Fruit fly (Drosophila melanogaster) Kc167 (cell line): ENCODE results near the gene CG16820.
"Not testable (repeated sequence)": the region's sequence is repeated elsewhere in the genome, so short reads cannot be mapped to it uniquely, and the experiment has no call there.

Source experiments
- Myc ChIP-seq: fragments of >200 bp; optimal IDR thresholded peaks from 2 replicates; lab custom pipeline; 2017; ENCODE audit warnings: missing external identifiers
- Sin3A ChIP-seq: fragments of >200 bp; optimal IDR thresholded peaks from 2 replicates; lab custom pipeline; 2018; ENCODE audit warnings: missing external identifiers
- h ChIP-seq: fragments of >200 bp; optimal IDR thresholded peaks from 3 replicates; lab custom pipeline; 2018; ENCODE audit warnings: missing external identifiers
- insv ChIP-seq: fragments of >200 bp; optimal IDR thresholded peaks from 3 replicates; lab custom pipeline; 2018; ENCODE audit warnings: missing external identifiers
- psq ChIP-seq: fragments of >200 bp; optimal IDR thresholded peaks from 2 replicates; lab custom pipeline; 2017; ENCODE audit warnings: missing external identifiers
- ttk ChIP-seq: sonication (Bioruptor generic); optimal IDR thresholded peaks from 2 replicates; lab custom pipeline; 2017; ENCODE audit warnings: missing external identifiers

Gene CG16820

DNA sequence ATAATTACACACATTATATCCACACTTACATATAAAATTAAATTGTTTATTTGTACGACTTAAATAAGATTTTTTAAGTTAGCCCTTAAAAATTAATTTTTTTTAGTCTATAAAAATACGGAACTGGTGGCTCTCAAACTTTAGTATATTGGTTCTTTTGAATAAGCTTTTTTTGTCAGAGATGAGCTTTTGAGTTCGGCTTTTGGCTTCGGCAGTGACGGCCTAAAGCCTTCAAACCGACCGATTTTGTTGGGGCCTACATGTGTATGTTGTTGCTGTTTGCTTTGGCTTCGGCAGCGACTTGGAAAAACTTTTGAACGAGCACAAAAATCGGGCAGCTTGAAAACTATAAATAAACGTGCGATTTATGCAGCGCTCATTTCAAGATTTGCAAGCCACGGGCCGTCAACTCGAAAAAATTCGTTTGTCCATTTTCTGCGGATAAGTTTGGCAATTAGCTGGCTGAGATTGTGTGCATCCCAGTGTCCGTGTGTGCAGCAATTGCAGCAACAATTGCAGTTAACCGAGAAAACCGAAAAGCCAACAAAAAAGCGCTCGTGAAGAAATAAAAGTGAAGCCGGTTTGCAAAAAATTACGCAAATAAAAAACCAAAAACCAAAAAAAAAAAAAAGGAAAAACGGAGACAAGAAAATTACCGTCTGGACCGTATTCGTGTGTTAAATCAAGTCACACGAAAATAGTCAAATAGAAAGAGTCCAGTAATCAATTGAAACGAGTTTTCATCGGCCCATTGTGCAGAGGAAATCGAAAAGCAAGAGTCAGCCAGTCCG lies at the start of gene CG16820:
TSS of gene CG16820 (plus strand) at position 378 of the 791 bp plus-strand sequence.
- TF ChIP-seq ttk (lab: Kevin White, UChicago), result no peak
- no peak for TF ChIP-seq Myc (lab: Kevin White, UChicago)
- no peak for TF ChIP-seq h (lab: Kevin White, UChicago)
- TF ChIP-seq psq (lab: Kevin White, UChicago), result no peak
- no peak for TF ChIP-seq insv (lab: Kevin White, UChicago)
- no peak for TF ChIP-seq Sin3A (lab: Kevin White, UChicago)

dm6 chr2L:13202960-13203436 lies 43.0 kb upstream of the CG16820 start, which contains the start of gene CG16972:
TSS of gene CG16972 (minus strand) at chr2L:13203295.
- no peak for TF ChIP-seq insv (lab: Kevin White, UChicago)
- TF ChIP-seq psq (lab: Kevin White, UChicago), result no peak

DNA sequence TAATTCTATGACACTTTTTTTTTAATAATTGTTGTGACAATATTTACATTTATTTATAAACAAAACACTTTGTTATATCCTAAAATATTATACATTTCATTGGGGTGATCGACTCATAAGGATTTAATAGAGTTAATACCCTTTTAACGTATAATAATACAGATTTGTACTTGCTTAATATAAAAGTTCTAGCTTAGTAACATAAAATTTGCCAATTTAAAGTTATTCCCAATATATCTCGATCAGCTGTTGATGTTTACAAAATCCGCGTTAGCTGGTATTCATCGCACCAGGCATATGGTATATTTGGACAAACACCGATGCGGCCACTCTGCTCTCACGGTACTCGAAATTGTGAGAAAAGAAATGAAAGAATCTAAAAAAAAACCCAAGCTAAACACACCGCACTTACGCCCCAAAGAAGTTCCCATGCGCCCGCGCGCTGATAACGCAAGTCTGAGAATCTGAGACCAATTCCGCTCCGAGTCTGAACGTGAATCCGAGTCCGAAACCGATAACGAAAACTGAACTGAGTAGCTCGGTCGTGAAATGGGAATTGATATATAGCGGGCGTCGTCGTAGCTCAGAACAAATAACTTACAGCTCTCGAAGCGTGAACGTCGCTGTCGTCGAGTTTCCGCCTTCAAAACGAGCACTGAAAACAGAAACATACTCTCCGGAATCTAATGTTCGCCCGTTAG lies 42.4 kb upstream of the CG16820 start, which contains the start of gene Pect:
TSS of gene Pect (plus strand) at position 326 of the 701 bp plus-strand sequence.
- no peak for TF ChIP-seq psq (lab: Kevin White, UChicago)
- TF ChIP-seq ttk (lab: Kevin White, UChicago), result no peak
- TF ChIP-seq h (lab: Kevin White, UChicago), result no peak
- no peak for TF ChIP-seq Myc (lab: Kevin White, UChicago)

- TF ChIP-seq Sin3A (lab: Kevin White, UChicago) (no peak), insv (lab: Kevin White, UChicago) (no peak), h (lab: Kevin White, UChicago) (no peak), ttk (lab: Kevin White, UChicago) (no peak), Myc (lab: Kevin White, UChicago) (no peak), psq (lab: Kevin White, UChicago) (no peak)
These were observed 41.9 kb upstream of the CG16820 start for dm6 chr2L:13204151-13204550.

DNA sequence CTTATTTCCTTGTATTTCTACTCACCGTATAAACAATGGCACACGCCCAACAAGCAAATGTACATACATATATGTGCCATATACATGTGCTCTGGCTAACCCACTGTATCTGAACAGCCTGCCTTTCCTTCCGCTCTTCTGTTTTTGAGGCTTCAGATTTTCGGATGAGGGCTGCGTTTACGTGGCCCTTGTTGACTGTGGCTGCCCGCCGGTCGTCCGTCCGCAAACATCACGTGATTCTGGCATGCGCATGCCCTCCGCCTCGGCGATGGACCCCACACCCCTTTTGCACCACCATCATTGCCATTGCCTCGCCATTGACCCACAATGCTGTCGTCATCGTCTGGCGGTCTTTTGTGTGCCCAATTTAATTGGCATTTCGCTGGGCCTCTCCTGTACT lies 40.8 kb upstream of the CG16820 start:
- TF ChIP-seq Sin3A (lab: Kevin White, UChicago) (no peak), ttk (lab: Kevin White, UChicago) (no peak), psq (lab: Kevin White, UChicago) (no peak), insv (lab: Kevin White, UChicago) (no peak)

DNA sequence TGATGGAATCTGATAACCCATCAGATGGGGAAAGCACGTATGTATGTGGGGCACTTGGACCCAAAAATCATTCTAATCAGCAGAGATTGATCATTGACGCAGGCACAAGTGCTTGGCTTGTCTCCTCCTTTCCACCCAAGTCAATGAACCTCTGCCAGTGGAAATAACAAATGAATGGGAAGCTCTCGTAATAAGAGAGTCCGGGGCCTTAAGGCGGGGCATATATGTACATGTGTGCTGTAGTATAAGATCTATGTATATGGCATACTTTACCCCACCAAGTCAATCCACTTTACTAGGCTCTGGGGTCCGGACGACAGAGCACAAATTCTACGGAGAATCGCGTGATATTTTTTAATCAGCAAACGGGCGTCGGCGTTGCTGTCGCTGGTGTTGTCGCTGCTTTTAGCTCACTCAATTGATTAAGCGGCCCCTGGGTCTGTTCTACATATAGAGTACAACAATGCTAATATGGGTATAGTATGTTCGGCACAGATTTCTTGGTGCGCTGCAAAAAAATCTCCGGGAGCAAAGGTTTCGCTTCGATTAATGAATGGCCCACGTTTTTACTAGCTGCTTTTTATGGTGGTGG lies 39.9 kb upstream of the CG16820 start:
- TF ChIP-seq psq (lab: Kevin White, UChicago) (no peak), h (lab: Kevin White, UChicago) (no peak), insv (lab: Kevin White, UChicago) (no peak), ttk (lab: Kevin White, UChicago) (no peak)

DNA sequence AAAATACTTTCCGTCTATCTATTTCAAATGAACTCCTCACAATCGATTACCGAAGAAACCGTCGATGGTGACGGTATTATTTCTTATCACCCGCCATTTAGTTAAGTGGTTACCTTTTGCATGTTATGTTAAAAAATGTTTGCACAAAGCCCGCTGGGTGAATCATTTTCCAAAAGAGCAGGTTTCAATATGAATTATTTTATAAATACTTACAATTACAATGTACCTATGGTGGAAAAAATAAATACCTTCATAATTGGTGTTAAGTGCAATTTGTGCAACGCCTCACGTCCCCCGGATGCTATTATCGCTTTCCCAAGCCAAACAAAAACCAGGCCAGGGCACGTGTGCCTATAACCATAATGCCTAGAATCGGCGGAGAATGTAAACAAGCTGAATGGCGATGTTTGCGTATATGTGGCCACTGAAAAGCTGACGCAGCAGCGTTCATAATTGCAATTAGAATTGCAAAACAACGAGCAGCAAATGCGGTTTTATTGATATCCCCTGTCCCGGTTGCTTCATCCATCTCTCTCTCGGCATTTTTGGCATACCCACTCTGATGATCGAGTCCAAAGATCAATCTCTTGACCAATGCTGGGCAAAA lies 39.1 kb upstream of the CG16820 start:
- TF ChIP-seq Myc (lab: Kevin White, UChicago) (no peak), ttk (lab: Kevin White, UChicago) (no peak), h (lab: Kevin White, UChicago) (no peak), Sin3A (lab: Kevin White, UChicago) (no peak), psq (lab: Kevin White, UChicago) (no peak), insv (lab: Kevin White, UChicago) (no peak)

dm6 chr2L:13211764-13212265 lies 34.2 kb upstream of the CG16820 start, which contains the start of gene CG15482:
TSS of gene CG15482 (minus strand) at chr2L:13211814.
- not testable (repeated sequence) for TF ChIP-seq Sin3A, Myc, insv (lab: Kevin White, UChicago)

DNA sequence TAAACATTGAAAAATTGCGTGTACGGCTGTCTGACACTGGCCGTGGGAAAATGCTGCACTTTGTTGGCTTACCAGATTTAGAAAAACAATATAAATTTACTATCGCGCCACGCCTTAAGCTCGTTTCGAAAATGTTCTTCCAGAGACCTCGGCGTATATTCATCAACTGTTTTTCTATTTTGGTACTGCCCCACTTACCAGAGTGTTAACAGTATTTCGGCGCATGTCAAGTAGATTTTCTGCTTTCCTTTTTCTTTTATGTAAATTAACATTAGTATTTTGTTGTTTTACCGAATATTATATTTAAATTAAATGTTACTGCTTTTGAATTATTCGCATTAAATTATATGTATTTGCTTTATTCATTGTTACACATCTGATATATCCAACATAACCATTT lies 31.0 kb upstream of the CG16820 start, which contains the start of gene kek4:
TSS of gene kek4 (minus strand) at position 341 of the 400 bp plus-strand sequence.
- no peak for TF ChIP-seq Myc (lab: Kevin White, UChicago)
- TF ChIP-seq Sin3A (lab: Kevin White, UChicago), result no peak
- TF ChIP-seq h (lab: Kevin White, UChicago), result no peak
- TF ChIP-seq ttk (lab: Kevin White, UChicago), result no peak
- TF ChIP-seq insv (lab: Kevin White, UChicago), result no peak
- no peak for TF ChIP-seq psq (lab: Kevin White, UChicago)

DNA sequence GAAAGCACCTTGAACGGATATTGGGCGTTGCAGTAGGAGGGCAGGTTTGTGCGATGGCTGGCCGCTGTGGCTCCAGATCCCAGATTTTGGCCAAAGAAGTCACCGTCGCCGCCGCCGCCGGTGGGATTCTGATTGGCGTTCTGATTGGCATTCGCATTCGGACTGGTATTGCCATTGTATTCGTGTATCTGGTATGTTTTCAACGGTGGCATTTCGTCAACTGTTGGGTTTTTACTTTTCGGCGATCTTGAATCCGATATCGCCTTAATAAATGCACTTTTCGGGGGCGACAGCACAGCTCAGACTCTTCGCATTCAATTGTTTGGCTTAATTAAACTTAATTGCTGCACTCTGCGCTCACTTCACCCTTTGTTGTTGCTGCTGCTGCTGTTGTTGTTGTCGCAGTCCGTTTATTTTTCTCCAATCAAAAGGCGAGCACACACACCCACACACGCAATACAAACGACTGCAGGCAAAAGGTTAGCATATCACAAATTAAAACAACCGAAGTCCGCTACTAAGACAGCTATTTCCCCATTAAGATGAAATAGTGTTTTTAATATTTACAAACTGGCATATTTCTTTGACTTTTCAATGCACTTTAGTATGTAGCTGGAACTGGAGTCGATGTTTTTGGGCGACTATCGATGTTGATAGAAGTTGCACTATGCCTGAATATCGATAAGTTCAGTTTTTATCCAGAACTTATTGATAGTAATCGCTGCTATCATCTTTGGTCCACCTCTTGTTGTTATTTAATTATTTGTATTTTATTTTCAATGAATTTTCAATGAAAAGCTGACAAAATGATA lies 26.5 kb upstream of the CG16820 start, which contains the start of the genes CG9426 and mRF1:
TSS of gene CG9426 (minus strand) at position 643 of the 812 bp plus-strand sequence.
TSS of gene mRF1 (plus strand) at position 699 of the 812 bp plus-strand sequence.
- TF ChIP-seq Myc (lab: Kevin White, UChicago) (no peak), psq (lab: Kevin White, UChicago) (no peak), Sin3A (lab: Kevin White, UChicago) (no peak), h (lab: Kevin White, UChicago) (no peak), insv (lab: Kevin White, UChicago) (no peak), ttk (lab: Kevin White, UChicago) (no peak)
